Fruit fly (Drosophila melanogaster) whole organism, embryonic: Measurements from ENCODE around the gene DPCoAC.

Experiments
- CG10274 ChIP-seq: fragments of 200-800 bp; sonication (Bioruptor generic); optimal IDR thresholded peaks from 3 replicates; lab custom pipeline; 2017; ENCODE audit warnings: missing biosample characterization, mild to moderate bottlenecking, missing genetic modification characterization
- CG14710 ChIP-seq: fragments of 200-800 bp; sonication (Bioruptor generic); optimal IDR thresholded peaks from 3 replicates; lab custom pipeline; 2019; ENCODE audit warnings: missing biosample characterization, mild to moderate bottlenecking, missing genetic modification characterization, moderate library complexity
- CG15269 ChIP-seq: fragments of 200-800 bp; sonication (Bioruptor generic); optimal IDR thresholded peaks from 2 replicates; lab custom pipeline; 2018; ENCODE audit warnings: missing biosample characterization, mild to moderate bottlenecking, missing genetic modification characterization, moderate library complexity
- CG15601 ChIP-seq: fragments of 200-800 bp; sonication (Bioruptor generic); optimal IDR thresholded peaks from 3 replicates; lab custom pipeline; 2019; ENCODE audit warnings: missing biosample characterization, mild to moderate bottlenecking, missing genetic modification characterization, moderate library complexity
- CG1603 ChIP-seq: fragments of 200-800 bp; sonication (Bioruptor generic); optimal IDR thresholded peaks from 2 replicates; lab custom pipeline; 2019; ENCODE audit warnings: missing biosample characterization, mild to moderate bottlenecking, missing genetic modification characterization, moderate library complexity
- CG16815 ChIP-seq: fragments of 200-800 bp; sonication (Bioruptor generic); optimal IDR thresholded peaks from 3 replicates; lab custom pipeline; 2017; ENCODE audit warnings: missing biosample characterization, mild to moderate bottlenecking, missing genetic modification characterization
- CG18619 ChIP-seq: fragments of 200-800 bp; sonication (Bioruptor generic); optimal IDR thresholded peaks from 3 replicates; lab custom pipeline; 2017; ENCODE audit warnings: missing biosample characterization, mild to moderate bottlenecking, missing genetic modification characterization
- CG2202 ChIP-seq: fragments of 200-800 bp; sonication (Bioruptor generic); optimal IDR thresholded peaks from 2 replicates; lab custom pipeline; 2018; ENCODE audit warnings: missing biosample characterization, mild to moderate bottlenecking, missing genetic modification characterization
- CG31441 ChIP-seq: fragments of 200-800 bp; sonication (Bioruptor generic); IDR thresholded peaks from 2 replicates; pipeline ENCODE4 v1.3.6; 2022; ENCODE audit warnings: missing biosample characterization, missing genetic modification characterization
- CG33557 ChIP-seq: fragments of 200-800 bp; sonication (Bioruptor generic); optimal IDR thresholded peaks from 2 replicates; lab custom pipeline; 2019; ENCODE audit warnings: missing biosample characterization, mild to moderate bottlenecking, missing genetic modification characterization, moderate library complexity
- CG34376 ChIP-seq: fragments of 200-800 bp; sonication (Bioruptor generic); optimal IDR thresholded peaks from 2 replicates; lab custom pipeline; 2018; ENCODE audit warnings: missing biosample characterization, mild to moderate bottlenecking, missing genetic modification characterization
- CG6254 ChIP-seq: fragments of 200-800 bp; sonication (Bioruptor generic); optimal IDR thresholded peaks from 3 replicates; lab custom pipeline; 2017; ENCODE audit warnings: mild to moderate bottlenecking, missing biosample characterization, missing genetic modification reagents, missing genetic modification characterization
- CG6813 ChIP-seq: fragments of 200-800 bp; sonication (Bioruptor generic); optimal IDR thresholded peaks from 2 replicates; lab custom pipeline; 2017; ENCODE audit warnings: missing biosample characterization, missing genetic modification characterization, mild to moderate bottlenecking, moderate library complexity, missing genetic modification reagents
- CG7745 ChIP-seq: fragments of 200-800 bp; sonication (Bioruptor generic); optimal IDR thresholded peaks from 2 replicates; lab custom pipeline; 2018; ENCODE audit warnings: missing biosample characterization, mild to moderate bottlenecking, missing genetic modification characterization, moderate library complexity
- CG8290 ChIP-seq, 3 experiments: fragments of 200-800 bp; sonication (Bioruptor generic); optimal IDR thresholded peaks; 2 replicates each; lab custom pipeline; 2016 to 2019; ENCODE audit warnings: missing biosample characterization in 3 of 3, missing genetic modification characterization in 3 of 3, mild to moderate bottlenecking in 2 of 3, moderate library complexity in 1 of 3
- CG9727 ChIP-seq: fragments of 200-800 bp; sonication (Bioruptor generic); optimal IDR thresholded peaks from 3 replicates; lab custom pipeline; 2017; ENCODE audit warnings: missing biosample characterization, mild to moderate bottlenecking, missing genetic modification characterization
- ERR ChIP-seq: fragments of 200-800 bp; sonication (Bioruptor generic); optimal IDR thresholded peaks from 2 replicates; lab custom pipeline; 2016; ENCODE audit warnings: missing biosample characterization, missing genetic modification characterization
- HLHmδ ChIP-seq: fragments of 200-800 bp; sonication (Bioruptor generic); optimal IDR thresholded peaks from 2 replicates; lab custom pipeline; 2018; ENCODE audit warnings: missing biosample characterization, mild to moderate bottlenecking, missing genetic modification characterization, moderate library complexity
- Hmx ChIP-seq: fragments of 200-800 bp; sonication (Bioruptor generic); optimal IDR thresholded peaks from 2 replicates; lab custom pipeline; 2016; ENCODE audit warnings: missing biosample characterization, missing genetic modification characterization
- Hr78 ChIP-seq, 2 experiments: fragments of 200-800 bp in 1 of 2; fragments of >200 bp in 1 of 2; sonication (Bioruptor generic) in 1 of 2; optimal IDR thresholded peaks; 2 replicates each; lab custom pipeline; 2017 to 2019; ENCODE audit warnings: missing biosample characterization in 2 of 2, missing genetic modification characterization in 2 of 2, mild to moderate bottlenecking in 1 of 2, moderate library complexity in 1 of 2
- MTF-1 ChIP-seq: fragments of 200-800 bp; sonication (Bioruptor generic); optimal IDR thresholded peaks from 2 replicates; lab custom pipeline; 2018; ENCODE audit warnings: missing biosample characterization, mild to moderate bottlenecking, missing genetic modification characterization, borderline replicate concordance
- Max ChIP-seq: fragments of 200-800 bp; sonication (Bioruptor generic); optimal IDR thresholded peaks from 2 replicates; lab custom pipeline; 2016; ENCODE audit warnings: missing biosample characterization, mild to moderate bottlenecking, missing genetic modification characterization
- Med ChIP-seq: fragments of 200-800 bp; sonication (Bioruptor generic); peaks from one replicate; lab custom pipeline; 2016; ENCODE audit warnings: missing biosample characterization, missing genetic modification characterization, mild to moderate bottlenecking, inconsistent platforms, moderate library complexity
- NC2β ChIP-seq: fragments of 200-800 bp; sonication (Bioruptor generic); optimal IDR thresholded peaks from 2 replicates; lab custom pipeline; 2016; ENCODE audit warnings: missing biosample characterization, missing genetic modification characterization
- NfI ChIP-seq: fragments of 200-800 bp; sonication (Bioruptor generic); optimal IDR thresholded peaks from 3 replicates; lab custom pipeline; 2018; ENCODE audit warnings: missing biosample characterization, mild to moderate bottlenecking, missing genetic modification characterization, moderate library complexity
- Optix ChIP-seq: fragments of 200-800 bp; sonication (Bioruptor generic); IDR thresholded peaks from 3 replicates; pipeline ENCODE4 v1.3.6; 2022; ENCODE audit warnings: missing biosample characterization, missing genetic modification characterization
- ac ChIP-seq: fragments of 200-800 bp; sonication (Bioruptor generic); optimal IDR thresholded peaks from 3 replicates; lab custom pipeline; 2017; ENCODE audit warnings: missing biosample characterization, mild to moderate bottlenecking, missing genetic modification characterization
- bsh ChIP-seq, 2 experiments: fragments of 200-800 bp; sonication (Bioruptor generic); optimal IDR thresholded peaks; 2 replicates each; lab custom pipeline; 2017 to 2018; ENCODE audit warnings: mild to moderate bottlenecking in 2 of 2, missing biosample characterization in 2 of 2, missing genetic modification characterization in 2 of 2, moderate library complexity in 1 of 2
- dati ChIP-seq: fragments of 200-800 bp; sonication (Bioruptor generic); IDR thresholded peaks from 2 replicates; pipeline ENCODE4 v1.3.6; 2022; ENCODE audit warnings: missing biosample characterization, missing genetic modification characterization
- dmrt11E ChIP-seq: fragments of 200-800 bp; sonication (Bioruptor generic); optimal IDR thresholded peaks from 3 replicates; lab custom pipeline; 2018; ENCODE audit warnings: missing biosample characterization, mild to moderate bottlenecking, missing genetic modification characterization, moderate library complexity
- dmrt99B ChIP-seq: fragments of 200-800 bp; sonication (Bioruptor generic); optimal IDR thresholded peaks from 2 replicates; lab custom pipeline; 2018; ENCODE audit warnings: missing biosample characterization, mild to moderate bottlenecking, missing genetic modification characterization, moderate library complexity
- dysf ChIP-seq: fragments of 200-800 bp; sonication (Bioruptor generic); IDR thresholded peaks from 3 replicates; pipeline ENCODE4 v1.3.6; 2022; ENCODE audit warnings: missing biosample characterization, missing genetic modification characterization
- exex ChIP-seq: fragments of 200-800 bp; sonication (Bioruptor generic); optimal IDR thresholded peaks from 4 replicates; lab custom pipeline; 2018; ENCODE audit warnings: missing biosample characterization, mild to moderate bottlenecking, missing genetic modification characterization, moderate library complexity
- fd102C ChIP-seq: fragments of 200-800 bp; sonication (Bioruptor generic); optimal IDR thresholded peaks from 2 replicates; lab custom pipeline; 2018; ENCODE audit warnings: missing biosample characterization, mild to moderate bottlenecking, missing genetic modification characterization, moderate library complexity
- gem ChIP-seq: fragments of 200-800 bp; sonication (Bioruptor generic); optimal IDR thresholded peaks from 2 replicates; lab custom pipeline; 2019; ENCODE audit warnings: missing biosample characterization, mild to moderate bottlenecking, missing genetic modification characterization, moderate library complexity
- grn ChIP-seq: fragments of 200-800 bp; sonication (Bioruptor generic); optimal IDR thresholded peaks from 3 replicates; lab custom pipeline; 2017; ENCODE audit warnings: missing biosample characterization, missing genetic modification characterization
- gsb ChIP-seq: fragments of 200-800 bp; sonication (Bioruptor generic); IDR thresholded peaks from 2 replicates; pipeline ENCODE4 v1.3.6; 2022; ENCODE audit warnings: missing biosample characterization, missing genetic modification characterization
- lola ChIP-seq, 3 experiments: fragments of >200 bp in 2 of 3; fragments of 200-800 bp in 1 of 3; sonication (Bioruptor generic) in 1 of 3; optimal IDR thresholded peaks; 2 replicates each; lab custom pipeline; 2017 to 2019; ENCODE audit warnings: missing biosample characterization in 3 of 3, missing genetic modification characterization in 3 of 3, mild to moderate bottlenecking in 1 of 3, moderate library complexity in 1 of 3
- odd ChIP-seq: fragments of 200-800 bp; sonication (Bioruptor generic); optimal IDR thresholded peaks from 2 replicates; lab custom pipeline; 2017; ENCODE audit warnings: missing biosample characterization, mild to moderate bottlenecking, missing genetic modification characterization
- org-1 ChIP-seq: fragments of 200-800 bp; sonication (Bioruptor generic); optimal IDR thresholded peaks from 2 replicates; lab custom pipeline; 2017; ENCODE audit warnings: missing biosample characterization, missing genetic modification characterization
- pan ChIP-seq, 4 experiments: fragments of >200 bp in 3 of 4; fragments of 200-800 bp in 1 of 4; sonication (Bioruptor generic) in 1 of 4; optimal IDR thresholded peaks in 3 of 4; IDR thresholded peaks in 1 of 4; 2 replicates each; pipeline versions ENCODE4 v1.3.6 to Lab custom; 2017 to 2022; ENCODE audit warnings: missing biosample characterization in 2 of 4, missing genetic modification characterization in 2 of 4, mixed read lengths in 1 of 4
- prd ChIP-seq, 3 experiments: fragments of >200 bp in 2 of 3; fragments of 200-800 bp in 1 of 3; sonication (Bioruptor generic) in 1 of 3; optimal IDR thresholded peaks in 2 of 3; IDR thresholded peaks in 1 of 3; 2 replicates in 2 of 3; 3 replicates in 1 of 3; pipeline versions ENCODE4 v1.3.6 to Lab custom; 2017 to 2022; ENCODE audit warnings: missing biosample characterization in 1 of 3, missing genetic modification characterization in 1 of 3
- sens ChIP-seq: fragments of 200-800 bp; sonication (Bioruptor generic); peaks from one replicate; lab custom pipeline; 2016; ENCODE audit warnings: missing biosample characterization, missing genetic modification characterization
- sr ChIP-seq: fragments of 200-800 bp; sonication (Bioruptor generic); IDR thresholded peaks from 3 replicates; pipeline ENCODE4 v1.3.6; 2022; ENCODE audit warnings: missing biosample characterization, missing genetic modification characterization
- ssp ChIP-seq: fragments of 200-800 bp; sonication (Bioruptor generic); IDR thresholded peaks from 2 replicates; pipeline ENCODE4 v1.3.6; 2022; ENCODE audit warnings: missing biosample characterization, missing genetic modification characterization
- ttk ChIP-seq: fragments of 200-800 bp; sonication (Bioruptor generic); IDR thresholded peaks from 2 replicates; pipeline ENCODE4 v2.1.2; 2022; ENCODE audit warnings: missing biosample characterization, missing genetic modification characterization
- unc-4 ChIP-seq: fragments of 200-800 bp; sonication (Bioruptor generic); IDR thresholded peaks from 2 replicates; pipeline ENCODE4 v1.3.6; 2022; ENCODE audit warnings: missing biosample characterization, missing genetic modification characterization; ENCODE audit not compliant: partially characterized antibody
- wek ChIP-seq: fragments of 200-800 bp; sonication (Bioruptor generic); optimal IDR thresholded peaks from 3 replicates; lab custom pipeline; 2018; ENCODE audit warnings: missing biosample characterization, mild to moderate bottlenecking, missing genetic modification characterization, moderate library complexity

Gene DPCoAC

DNA sequence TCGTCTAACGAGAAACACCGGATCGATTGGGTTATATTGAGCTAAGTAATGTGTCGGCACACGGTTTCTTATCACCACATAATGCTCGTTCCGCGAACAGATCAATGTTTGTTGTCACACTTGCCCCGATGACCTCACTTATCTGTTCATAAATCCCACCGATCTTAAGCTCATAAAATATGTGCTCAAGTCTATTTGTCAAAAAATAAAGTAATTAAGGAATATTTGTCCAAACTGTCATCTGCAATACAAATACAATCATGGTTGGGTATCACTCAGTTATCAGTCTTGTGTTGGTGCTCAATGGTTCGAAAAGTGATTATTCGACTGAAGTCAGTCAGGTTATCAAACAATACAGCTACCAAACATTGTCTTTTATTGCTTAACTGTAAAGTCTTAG is 9.2 kb downstream of the DPCoAC start (continued):
- TF ChIP-seq NfI (GFP tag; lab: Kevin White, UChicago) (no peak), odd (peak; percentile 54), Optix (GFP tag; lab: Robert Waterston, UW) (no peak), MTF-1 (GFP tag; lab: Kevin White, UChicago) (no peak), CG15601 (tag; lab: Kevin White, UChicago) (peak; percentile 6), ERR (no peak), gem (tag; lab: Kevin White, UChicago) (peak; percentile 37), CG6813 (GFP tag; lab: Kevin White, UChicago) (peak; percentile 38), CG31441 (GFP tag; lab: Robert Waterston, UW) (no peak), gsb (GFP tag; lab: Robert Waterston, UW) (no peak), fd102C (GFP tag; lab: Kevin White, UChicago) (peak; percentile 33), CG7745 (tag; lab: Kevin White, UChicago) (peak; percentile 61), CG10274 (no peak), pan (optimal IDR thresholded peaks at IDR 0.05; lab: Kevin White, UChicago) (no peak), pan (GFP tag; optimal IDR thresholded peaks at IDR 0.05 in 1 of 2, IDR thresholded peaks at IDR 0.05 in 1 of 2) (no peak), CG6254 (no peak), CG14710 (tag; lab: Kevin White, UChicago) (peak; percentile 0), grn (GFP tag; lab: Kevin White, UChicago) (peak; percentile 28), Max (GFP tag; lab: Kevin White, UChicago) (peak; percentile 8), ttk (GFP tag; lab: Robert Waterston, UW) (no peak), CG9727 (GFP tag; lab: Kevin White, UChicago) (peak; percentile 52), ssp (GFP tag; lab: Robert Waterston, UW) (no peak), CG16815 (GFP tag; lab: Kevin White, UChicago) (no peak), dmrt11E (tag; lab: Kevin White, UChicago) (peak; percentile 75), CG2202 (tag; lab: Kevin White, UChicago) (peak; percentile 51), CG15269 (tag; lab: Kevin White, UChicago) (no peak), HLHmδ (GFP tag; lab: Kevin White, UChicago) (no peak), CG34376 (GFP tag; lab: Kevin White, UChicago) (peak; percentile 22), bsh (GFP tag; optimal IDR thresholded peaks at IDR 0.05; lab: Kevin White, UChicago) (no peak), dmrt99B (tag; lab: Kevin White, UChicago) (no peak), lola (GFP tag; optimal IDR thresholded peaks at IDR 0.05; lab: Kevin White, UChicago) (peak in 1 of 3 experiments; percentile 35), CG1603 (peak; percentile 62), CG18619 (GFP tag; lab: Kevin White, UChicago) (no peak), unc-4 (no peak), Hr78 (GFP tag; optimal IDR thresholded peaks at IDR 0.05; lab: Kevin White, UChicago) (peak in 1 of 2 experiments; percentile 77), CG8290 (GFP tag; optimal IDR thresholded peaks at IDR 0.05; lab: Kevin White, UChicago) (no peak), CG8290 (tag; optimal IDR thresholded peaks at IDR 0.05; lab: Kevin White, UChicago) (peak in 1 of 2 experiments; percentile 22), CG33557 (peak; percentile 32), wek (GFP tag; lab: Kevin White, UChicago) (peak; percentile 1), Med (GFP tag; lab: Kevin White, UChicago) (peak; percentile 80), NC2β (GFP tag; lab: Kevin White, UChicago) (peak; percentile 37), Hmx (GFP tag; lab: Kevin White, UChicago) (no peak), org-1 (peak; percentile 10), sens (GFP tag; lab: Kevin White, UChicago) (peak; percentile 88), dysf (GFP tag; lab: Robert Waterston, UW) (no peak), dati (GFP tag; lab: Robert Waterston, UW) (no peak), ac (GFP tag; lab: Kevin White, UChicago) (peak; percentile 26), sr (no peak), prd (optimal IDR thresholded peaks at IDR 0.05; lab: Kevin White, UChicago) (no peak), prd (GFP tag; IDR thresholded peaks at IDR 0.05; lab: Robert Waterston, UW) (no peak), exex (peak; percentile 37)
